Worm (Caenorhabditis elegans): ENCODE measurements around the gene srd-8.

srd-8 gene

DNA sequence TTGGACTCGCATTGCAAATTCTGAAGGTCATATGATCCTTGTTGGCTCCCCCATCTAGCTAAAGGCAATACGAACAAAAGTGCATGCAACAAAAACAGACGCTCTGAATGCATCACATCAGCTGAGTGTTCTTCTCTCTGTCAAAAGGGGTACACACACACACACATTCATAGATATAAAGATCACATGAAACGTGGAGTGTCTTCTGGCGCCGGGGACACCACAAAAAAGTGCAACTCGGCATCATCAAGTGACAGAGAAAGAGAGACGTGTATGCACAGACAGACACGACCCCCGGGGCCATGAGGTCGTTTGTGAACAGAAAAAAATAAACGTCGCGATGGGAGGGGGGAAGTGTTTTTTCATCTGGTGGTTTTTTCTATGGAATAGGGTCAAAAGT is 38.1 kb downstream of the srd-8 start (continued):
- TF ChIP-seq F10B5.3 (tag; optimal IDR thresholded peaks at IDR 0.05) (peak; percentile 20), R02D3.7 (tag; optimal IDR thresholded peaks at IDR 0.05) (no peak), lin-39 (tag; optimal IDR thresholded peaks at IDR 0.05) (no peak), mxl-2 (GFP tag; conservative IDR thresholded peaks at IDR 0.05) (no peak), mdl-1 (tag; optimal IDR thresholded peaks at IDR 0.05) (peak; percentile 80 to 96), unc-130 (GFP tag; optimal IDR thresholded peaks at IDR 0.05) (no peak), nhr-237 (tag; optimal IDR thresholded peaks at IDR 0.05) (no peak), lin-13 (GFP tag; optimal IDR thresholded peaks at IDR 0.05) (peak; percentile 9), lsy-2 (tag; optimal IDR thresholded peaks at IDR 0.05) (peak; percentile 83 to 89), ceh-32 (tag; optimal IDR thresholded peaks at IDR 0.05; ENCODE audit: poor library complexity) (no peak), daf-16 (GFP tag; optimal IDR thresholded peaks at IDR 0.05) (peak in 1 of 2 experiments; percentile 94), daf-16 (tag; optimal IDR thresholded peaks at IDR 0.05) (peak; percentile 66), unc-62 (GFP tag; optimal IDR thresholded peaks at IDR 0.05 in 1 of 2) (peak in 1 of 2 experiments; percentile 99), unc-62 (tag; optimal IDR thresholded peaks at IDR 0.05) (peak; percentile 57), F26F4.8 (GFP tag; conservative IDR thresholded peaks at IDR 0.05) (no peak), snpc-1.2 (GFP tag; IDR thresholded peaks at IDR 0.05) (no peak), nhr-25 (tag; optimal IDR thresholded peaks at IDR 0.05; ENCODE audit: borderline replicate concordance, insufficient read depth) (peak; percentile 59), duxl-1 (tag; optimal IDR thresholded peaks at IDR 0.05; ENCODE audit: poor library complexity) (no peak), F49E8.2 (tag; optimal IDR thresholded peaks at IDR 0.05; ENCODE audit: borderline replicate concordance) (no peak), aha-1 (tag) (peak; percentile 64), Y48G9A.11 (GFP tag; IDR thresholded peaks at IDR 0.05) (no peak), mep-1 (tag; optimal IDR thresholded peaks at IDR 0.05) (peak; percentile 94), fos-1 (tag; optimal IDR thresholded peaks at IDR 0.05) (no peak), mxl-3 (GFP tag; optimal IDR thresholded peaks at IDR 0.05) (peak; percentile 83), saeg-2 (GFP tag; IDR thresholded peaks at IDR 0.05) (peak; percentile 54), ceh-44 (GFP tag; IDR thresholded peaks at IDR 0.05) (peak; percentile 44; the same call in 1 of the 2 replicates), ceh-62 (tag; optimal IDR thresholded peaks at IDR 0.05) (no peak), D1046.2 (GFP tag; IDR thresholded peaks at IDR 0.05) (no peak), gei-8 (GFP tag; optimal IDR thresholded peaks at IDR 0.05) (peak; percentile 68), unc-39 (tag; optimal IDR thresholded peaks at IDR 0.05) (no peak), ztf-11 (tag; optimal IDR thresholded peaks at IDR 0.05) (no peak), zip-11 (GFP tag; IDR thresholded peaks at IDR 0.05) (no peak), daf-19 (GFP tag; conservative IDR thresholded peaks at IDR 0.05) (no peak), nhr-77 (tag; optimal IDR thresholded peaks at IDR 0.05) (peak; percentile 77), spr-3 (GFP tag; optimal IDR thresholded peaks at IDR 0.05) (no peak), egl-27 (tag; optimal IDR thresholded peaks at IDR 0.05) (no peak), hmg-1.1 (GFP tag; IDR thresholded peaks at IDR 0.05) (peak; percentile 87), Y105C5A.15 (GFP tag; IDR thresholded peaks at IDR 0.05) (no peak), ctbp-1 (GFP tag; IDR thresholded peaks at IDR 0.05) (peak; percentile 84), sdz-12 (GFP tag; optimal IDR thresholded peaks at IDR 0.05) (no peak), nhr-10 (tag; optimal IDR thresholded peaks at IDR 0.05) (peak; percentile 71), egl-43 (GFP tag; IDR thresholded peaks at IDR 0.05) (peak; percentile 75; the same call in 1 of the 2 replicates), ces-1 (GFP tag; optimal IDR thresholded peaks at IDR 0.05) (no peak), zfp-2 (tag; optimal IDR thresholded peaks at IDR 0.05) (no peak), nhr-102 (tag; optimal IDR thresholded peaks at IDR 0.05) (peak; percentile 48), nhr-42 (GFP tag; IDR thresholded peaks at IDR 0.05) (no peak), hlh-11 (tag; optimal IDR thresholded peaks at IDR 0.05) (peak; percentile 98), hif-1 (tag; optimal IDR thresholded peaks at IDR 0.05) (peak; percentile 39 to 88), zip-2 (tag; optimal IDR thresholded peaks at IDR 0.05) (no peak), Y5F2A.4 (GFP tag; optimal IDR thresholded peaks at IDR 0.05) (peak; percentile 29), F37D6.2 (tag; optimal IDR thresholded peaks at IDR 0.05) (peak; percentile 76), dmd-8 (GFP tag; IDR thresholded peaks at IDR 0.05) (no peak)

Data from whole organism, L4 larva.